Worm (Caenorhabditis elegans) whole organism, young adult: ENCODE data around the gene B0432.8.

ENCODE experiments used
- B0261.1 ChIP-seq: sonication (generic microtip); optimal IDR thresholded peaks from 2 replicates; lab custom pipeline; 2016; ENCODE audit warnings: mild to moderate bottlenecking, missing genetic modification characterization, moderate library complexity, missing compliant biosample characterization
- F23B12.7 ChIP-seq: sonication (generic microtip); optimal IDR thresholded peaks from 2 replicates; lab custom pipeline; 2017; ENCODE audit warnings: missing genetic modification characterization, mild to moderate bottlenecking, missing compliant biosample characterization, antibody characterized with exemption, moderate library complexity; ENCODE audit not compliant: insufficient read depth
- K11D2.4 ChIP-seq: fragments of 200-800 bp; sonication (Bioruptor generic); IDR thresholded peaks from 2 replicates; pipeline ENCODE4 v1.3.6; 2022; ENCODE audit warnings: missing genetic modification reagents, missing genetic modification characterization, missing compliant biosample characterization
- K12H6.12 ChIP-seq: fragments of 200-800 bp; sonication (Bioruptor generic); optimal IDR thresholded peaks from 2 replicates; lab custom pipeline; 2018; ENCODE audit warnings: mild to moderate bottlenecking, missing genetic modification characterization, missing compliant biosample characterization
- T07F8.4 ChIP-seq: sonication (generic microtip); optimal IDR thresholded peaks from 2 replicates; lab custom pipeline; 2016; ENCODE audit warnings: mild to moderate bottlenecking, missing genetic modification characterization, moderate library complexity, missing compliant biosample characterization
- T26A5.8 ChIP-seq: sonication (generic microtip); optimal IDR thresholded peaks from 2 replicates; lab custom pipeline; 2016; ENCODE audit warnings: missing genetic modification characterization, missing compliant biosample characterization
- Y79H2A.3 ChIP-seq: fragments of 200-800 bp; sonication (Bioruptor generic); conservative IDR thresholded peaks from 2 replicates; pipeline ENCODE4 v1.3.6; 2022; ENCODE audit warnings: missing genetic modification reagents, missing genetic modification characterization, missing compliant biosample characterization
- akir-1 ChIP-seq: fragments of 200-800 bp; sonication (Bioruptor generic); optimal IDR thresholded peaks from 2 replicates; lab custom pipeline; 2018; ENCODE audit warnings: mild to moderate bottlenecking, missing genetic modification characterization, moderate library complexity, missing compliant biosample characterization
- aptf-2 ChIP-seq: fragments of 200-800 bp; sonication (Bioruptor generic); conservative IDR thresholded peaks from 2 replicates; pipeline ENCODE4 v1.3.6; 2022; ENCODE audit warnings: missing genetic modification reagents, missing genetic modification characterization, missing compliant biosample characterization
- aptf-3 ChIP-seq: fragments of 200-800 bp; sonication (Bioruptor generic); IDR thresholded peaks from 2 replicates; pipeline ENCODE4 v1.3.6; 2022; ENCODE audit warnings: missing genetic modification characterization, missing compliant biosample characterization
- attf-3 ChIP-seq: fragments of 200-800 bp; sonication (Bioruptor generic); conservative IDR thresholded peaks from 2 replicates; pipeline ENCODE4 v1.3.6; 2022; ENCODE audit warnings: missing genetic modification reagents, missing genetic modification characterization, missing compliant biosample characterization
- attf-5 ChIP-seq: fragments of 200-800 bp; sonication (Bioruptor generic); optimal IDR thresholded peaks from 2 replicates; lab custom pipeline; 2018; ENCODE audit warnings: mild to moderate bottlenecking, missing genetic modification characterization, missing compliant biosample characterization
- attf-6 ChIP-seq: fragments of 200-800 bp; sonication (Bioruptor generic); IDR thresholded peaks from 2 replicates; pipeline ENCODE4 v1.3.6; 2022; ENCODE audit warnings: missing genetic modification reagents, missing genetic modification characterization, missing compliant biosample characterization
- ceh-27 ChIP-seq: fragments of 200-800 bp; sonication (Bioruptor generic); optimal IDR thresholded peaks from 2 replicates; lab custom pipeline; 2018; ENCODE audit warnings: mild to moderate bottlenecking, missing genetic modification characterization, moderate library complexity, missing compliant biosample characterization
- ceh-40 ChIP-seq: fragments of 200-800 bp; sonication (Bioruptor generic); IDR thresholded peaks from 2 replicates; pipeline ENCODE4 v1.3.6; 2022; ENCODE audit warnings: missing genetic modification characterization, missing compliant biosample characterization
- die-1 ChIP-seq: sonication (generic microtip); optimal IDR thresholded peaks from 2 replicates; lab custom pipeline; 2016; ENCODE audit warnings: missing genotype, mild to moderate bottlenecking, missing genetic modification characterization, missing compliant biosample characterization
- dpl-1 ChIP-seq: fragments of 150-350 bp; optimal IDR thresholded peaks from 2 replicates; lab custom pipeline; 2014; ENCODE audit warnings: missing biosample characterization, missing genetic modification reagents, missing genetic modification characterization
- egrh-3 ChIP-seq: fragments of 200-800 bp; sonication (Bioruptor generic); IDR thresholded peaks from 2 replicates; pipeline ENCODE4 v1.3.6; 2022; ENCODE audit warnings: missing genetic modification reagents, missing genetic modification characterization, missing compliant biosample characterization
- ekl-4 ChIP-seq: fragments of 200-800 bp; sonication (Bioruptor generic); IDR thresholded peaks from 2 replicates; pipeline ENCODE4 v1.3.6; 2022; ENCODE audit warnings: missing genetic modification reagents, missing genetic modification characterization, missing compliant biosample characterization
- hmg-1.2 ChIP-seq: fragments of 200-800 bp; sonication (Bioruptor generic); IDR thresholded peaks from 2 replicates; pipeline ENCODE4 v1.3.6; 2022; ENCODE audit warnings: missing genetic modification reagents, missing genetic modification characterization, missing compliant biosample characterization
- hsf-1 ChIP-seq: fragments of 200-800 bp; sonication (Bioruptor generic); IDR thresholded peaks from 2 replicates; pipeline ENCODE4 v1.3.6; 2022; ENCODE audit warnings: missing genetic modification reagents, missing genetic modification characterization, missing compliant biosample characterization
- let-526 ChIP-seq: fragments of 200-800 bp; sonication (Bioruptor generic); IDR thresholded peaks from 2 replicates; pipeline ENCODE4 v1.3.6; 2022; ENCODE audit warnings: missing genetic modification reagents, missing genetic modification characterization, missing compliant biosample characterization
- lin-35 ChIP-seq, 3 experiments: fragments of 150-350 bp in 2 of 3; sonication (generic microtip) in 1 of 3; optimal IDR thresholded peaks; 2 replicates each; lab custom pipeline; 2014 to 2018; ENCODE audit warnings: missing biosample characterization in 3 of 3, missing genetic modification characterization in 3 of 3, missing genetic modification reagents in 3 of 3
- lin-40 ChIP-seq: sonication (generic microtip); optimal IDR thresholded peaks from 2 replicates; lab custom pipeline; 2016; ENCODE audit warnings: missing genetic modification characterization, mild to moderate bottlenecking, missing compliant biosample characterization, missing genotype, missing genetic modification reagents
- lin-54 ChIP-seq: fragments of 200-800 bp; sonication (Bioruptor generic); optimal IDR thresholded peaks from 2 replicates; lab custom pipeline; 2018; ENCODE audit warnings: mild to moderate bottlenecking, missing genetic modification characterization, missing compliant biosample characterization
- nfyb-1 ChIP-seq: fragments of 200-800 bp; sonication (Bioruptor generic); IDR thresholded peaks from 2 replicates; pipeline ENCODE4 v1.3.6; 2022; ENCODE audit warnings: missing genetic modification reagents, missing genetic modification characterization, missing compliant biosample characterization
- pha-4 ChIP-seq: fragments of 150-350 bp; sonication (generic microtip); optimal IDR thresholded peaks from 2 replicates; lab custom pipeline; 2014; ENCODE audit warnings: missing biosample characterization, missing genetic modification reagents, missing genetic modification characterization
- rpc-1 ChIP-seq, 2 experiments: fragments of 150-350 bp in 1 of 2; sonication (generic microtip) in 1 of 2; optimal IDR thresholded peaks; 2 replicates each; lab custom pipeline; 2014 to 2018; ENCODE audit warnings: missing biosample characterization in 1 of 2, missing genetic modification characterization in 1 of 2, missing genetic modification reagents in 1 of 2, missing genotype in 1 of 2
- sea-2 ChIP-seq: fragments of 200-800 bp; sonication (Bioruptor generic); IDR thresholded peaks from 2 replicates; pipeline ENCODE4 v1.3.6; 2022; ENCODE audit warnings: missing genetic modification characterization, missing compliant biosample characterization
- tbx-9 ChIP-seq: sonication (generic microtip); optimal IDR thresholded peaks from 2 replicates; lab custom pipeline; 2016; ENCODE audit warnings: borderline replicate concordance, missing genetic modification characterization, inconsistent platforms, missing compliant biosample characterization
- zfh-2 ChIP-seq: fragments of 200-800 bp; sonication (Bioruptor generic); conservative IDR thresholded peaks from 2 replicates; pipeline ENCODE4 v1.3.6; 2022; ENCODE audit warnings: missing genetic modification reagents, missing genetic modification characterization, missing compliant biosample characterization
- ztf-6 ChIP-seq: fragments of 200-800 bp; sonication (Bioruptor generic); IDR thresholded peaks from 2 replicates; pipeline ENCODE4 v1.3.6; 2022; ENCODE audit warnings: missing genetic modification reagents, missing genetic modification characterization, missing compliant biosample characterization

Gene B0432.8

ce11 chrII:305645-306044 is 27.1 kb upstream of the B0432.8 start, which contains the start of gene col-69:
col-69 (minus strand) TSS chrII:305745.
- TF ChIP-seq lin-35 (GFP tag; optimal IDR thresholded peaks at IDR 0.05; lab: Kevin White, UChicago), result no peak
- TF ChIP-seq K12H6.12 (tag; lab: Kevin White, UChicago), result no peak
- no peak for TF ChIP-seq T26A5.8 (tag; lab: Kevin White, UChicago)
- no peak for TF ChIP-seq K11D2.4 (GFP tag; lab: Robert Waterston, UW)
- TF ChIP-seq lin-54 (GFP tag; lab: Kevin White, UChicago), result no peak
- no peak for TF ChIP-seq aptf-3
- TF ChIP-seq F23B12.7 (tag; lab: Kevin White, UChicago), result no peak
- no peak for TF ChIP-seq let-526 (GFP tag; lab: Robert Waterston, UW)
- TF ChIP-seq ceh-40 (GFP tag; lab: Robert Waterston, UW), result no peak

- TF ChIP-seq zfh-2 (GFP tag; lab: Robert Waterston, UW) (peak; percentile 87), ztf-6 (GFP tag; lab: Robert Waterston, UW) (no peak), egrh-3 (GFP tag; lab: Robert Waterston, UW) (peak; percentile 23; the same call in 1 of the 2 replicates), die-1 (tag; lab: Kevin White, UChicago) (no peak)
These were observed 25.6 kb upstream of the B0432.8 start for ce11 chrII:303927-304711.

DNA sequence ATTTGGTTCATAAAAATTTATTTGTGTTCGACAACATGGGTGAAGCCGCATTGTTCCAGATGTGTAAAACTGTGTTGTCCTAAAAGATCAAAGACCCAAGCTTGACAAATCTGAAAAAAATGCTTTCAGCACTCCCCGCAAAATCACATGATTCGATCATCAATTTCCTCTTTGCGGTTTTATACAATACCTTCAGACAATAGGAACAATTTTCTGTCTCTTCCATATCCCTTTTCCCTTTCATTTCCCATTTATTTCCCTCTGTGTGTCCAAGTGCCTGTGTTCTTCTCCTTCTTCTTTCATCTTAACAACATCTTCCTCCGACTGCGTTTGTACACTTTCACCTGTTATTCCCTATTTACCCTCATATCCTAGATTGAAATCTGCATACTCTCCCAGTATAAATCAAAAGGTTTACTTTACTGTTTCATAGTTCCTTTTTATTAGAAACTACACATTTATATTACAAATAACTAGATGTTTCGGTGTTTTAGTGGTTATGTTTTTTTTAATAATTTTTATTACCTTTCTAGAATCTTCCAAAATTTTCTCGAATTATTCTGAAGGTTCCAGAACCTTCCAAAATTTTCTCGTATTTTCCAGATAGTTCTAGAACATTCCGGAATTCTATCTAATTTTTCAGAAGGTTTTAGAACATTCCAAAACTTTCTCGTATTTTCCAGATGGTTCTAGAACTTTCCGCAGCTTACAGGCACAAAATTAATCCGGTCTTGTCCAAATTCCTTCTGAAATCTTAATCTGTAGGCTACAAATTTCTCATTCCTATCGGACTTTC is 22.6 kb upstream of the B0432.8 start, which contains the start of gene K01A2.5:
K01A2.5 (plus strand) TSS at position 297 of the 796 bp plus-strand sequence.
- TF ChIP-seq hsf-1, result peak; percentile 85
- TF ChIP-seq aptf-2 (GFP tag; lab: Robert Waterston, UW), result no peak
- TF ChIP-seq sea-2 (GFP tag; lab: Robert Waterston, UW), result no peak
- TF ChIP-seq attf-5 (GFP tag; lab: Kevin White, UChicago), result no peak
- TF ChIP-seq B0261.1 (tag; lab: Kevin White, UChicago), result no peak
- no peak for TF ChIP-seq lin-40 (tag; lab: Kevin White, UChicago)
- no peak for TF ChIP-seq ceh-27 (GFP tag; lab: Kevin White, UChicago)
- no peak for TF ChIP-seq hmg-1.2
- no peak for TF ChIP-seq attf-3
- TF ChIP-seq lin-54 (GFP tag; lab: Kevin White, UChicago), result no peak
- no peak for TF ChIP-seq ekl-4
- peak; percentile 51 for TF ChIP-seq rpc-1 (optimal IDR thresholded peaks at IDR 0.05; lab: Kevin White, UChicago)
- no peak for TF ChIP-seq rpc-1 (tag; optimal IDR thresholded peaks at IDR 0.05; lab: Kevin White, UChicago)
- TF ChIP-seq Y79H2A.3, result no peak

- no peak for TF ChIP-seq T07F8.4 (tag; lab: Kevin White, UChicago)
- TF ChIP-seq tbx-9 (tag; lab: Kevin White, UChicago), result no peak
- no peak for TF ChIP-seq akir-1 (GFP tag; lab: Kevin White, UChicago)
- TF ChIP-seq attf-6, result no peak
- no peak for TF ChIP-seq dpl-1 (GFP tag; lab: Kevin White, UChicago)
- TF ChIP-seq nfyb-1, result no peak
- TF ChIP-seq pha-4 (tag; lab: Kevin White, UChicago), result no peak
These were observed 21.1 kb upstream of the B0432.8 start, which contains the start of gene K01A2.6 for ce11 chrII:299684-300083. K01A2.6 (plus strand) TSS chrII:299984.
